Fruit fly (Drosophila melanogaster) whole organism, prepupa: ENCODE measurements around the gene Sec16.

Source experiments
- CG10631 ChIP-seq: fragments of 200-800 bp; sonication (Bioruptor generic); optimal IDR thresholded peaks from 2 replicates; lab custom pipeline; 2016; ENCODE audit warnings: missing biosample characterization, missing genetic modification characterization
- CG8119 ChIP-seq: fragments of 200-800 bp; sonication (Bioruptor generic); IDR thresholded peaks from 3 replicates; pipeline ENCODE4 v1.3.6; 2022; ENCODE audit warnings: missing biosample characterization, missing genetic modification characterization
- Ets96B ChIP-seq: fragments of 200-800 bp; optimal IDR thresholded peaks from 2 replicates; lab custom pipeline; 2019; ENCODE audit warnings: missing biosample characterization, mild to moderate bottlenecking, missing genetic modification characterization, moderate library complexity
- eg ChIP-seq: fragments of 200-800 bp; sonication (Bioruptor generic); IDR thresholded peaks from 3 replicates; pipeline ENCODE4 v1.3.6; 2022; ENCODE audit warnings: missing biosample characterization, missing genetic modification characterization
- svp ChIP-seq: fragments of 200-800 bp; sonication (Bioruptor generic); peaks from one replicate; lab custom pipeline; 2016; ENCODE audit warnings: missing biosample characterization, missing genetic modification characterization

- no peak for TF ChIP-seq Ets96B (tag; lab: Kevin White, UChicago)
- TF ChIP-seq CG10631 (GFP tag; lab: Kevin White, UChicago) = no peak
- TF ChIP-seq eg (GFP tag; lab: Robert Waterston, UW) = no peak
- TF ChIP-seq svp (GFP tag; lab: Kevin White, UChicago) = no peak
- no peak for TF ChIP-seq CG8119 (GFP tag; lab: Robert Waterston, UW)
Observed at dm6 chrX:12546119-12546518, 49.7 kb upstream of the Sec16 start.
